Fruit fly (Drosophila melanogaster) whole organism, wandering third instar larva: ENCODE measurements around the gene Chmp1.

Source experiments
- Abd-B ChIP-seq: fragments of >200 bp; optimal IDR thresholded peaks from 2 replicates; lab custom pipeline; 2017; ENCODE audit warnings: missing biosample characterization, missing genetic modification characterization
- CG32264 ChIP-seq: fragments of 200-800 bp; sonication (Bioruptor generic); optimal IDR thresholded peaks from 2 replicates; lab custom pipeline; 2016; ENCODE audit warnings: missing biosample characterization, missing genetic modification characterization
- CG9705 ChIP-seq: fragments of 200-800 bp; sonication (Bioruptor generic); optimal IDR thresholded peaks from 2 replicates; lab custom pipeline; 2018; ENCODE audit warnings: missing biosample characterization, mild to moderate bottlenecking, missing genetic modification characterization
- CrebA ChIP-seq: fragments of 200-800 bp; sonication (Bioruptor generic); optimal IDR thresholded peaks from 2 replicates; lab custom pipeline; 2016; ENCODE audit warnings: missing biosample characterization, mild to moderate bottlenecking, missing genetic modification characterization, borderline replicate concordance
- Dfd ChIP-seq: fragments of >200 bp; optimal IDR thresholded peaks from 2 replicates; lab custom pipeline; 2017; ENCODE audit warnings: missing biosample characterization, missing genetic modification characterization
- Dif ChIP-seq: fragments of 200-275, 200-300 bp; sonication (Bioruptor generic); optimal IDR thresholded peaks from 2 replicates; lab custom pipeline; 2018; ENCODE audit warnings: missing biosample characterization, missing genetic modification characterization; ENCODE audit not compliant: partially characterized antibody
- GATAd ChIP-seq: sonication (Bioruptor generic); optimal IDR thresholded peaks from 2 replicates; lab custom pipeline; 2016; ENCODE audit warnings: missing biosample characterization, missing genetic modification characterization
- HLH106 ChIP-seq: fragments of 200-800 bp; optimal IDR thresholded peaks from 3 replicates; lab custom pipeline; 2019; ENCODE audit warnings: missing biosample characterization, mild to moderate bottlenecking, missing genetic modification characterization, moderate library complexity
- Hnf4 ChIP-seq: fragments of 200-800 bp; sonication (Bioruptor generic); optimal IDR thresholded peaks from 2 replicates; lab custom pipeline; 2016; ENCODE audit warnings: missing biosample characterization, mild to moderate bottlenecking, missing genetic modification characterization
- Hr83 ChIP-seq: fragments of 200-300 bp; sonication (Bioruptor generic); optimal IDR thresholded peaks from 2 replicates; lab custom pipeline; 2016; ENCODE audit warnings: missing biosample characterization, mild to moderate bottlenecking, missing genetic modification characterization, moderate library complexity; ENCODE audit not compliant: poor library complexity, severe bottlenecking
- Jra ChIP-seq: sonication (Bioruptor generic); optimal IDR thresholded peaks from 2 replicates; lab custom pipeline; 2016; ENCODE audit warnings: missing biosample characterization, missing genetic modification characterization
- Mio ChIP-seq: sonication (Bioruptor generic); optimal IDR thresholded peaks from 2 replicates; lab custom pipeline; 2016; ENCODE audit warnings: missing biosample characterization, missing genetic modification characterization
- Myc ChIP-seq: fragments of >200 bp; optimal IDR thresholded peaks from 2 replicates; lab custom pipeline; 2017
- N ChIP-seq: fragments of >200 bp; optimal IDR thresholded peaks from 2 replicates; lab custom pipeline; 2018; ENCODE audit warnings: missing biosample characterization, missing external identifiers, missing genetic modification characterization
- OdsH ChIP-seq: fragments of 200-800 bp; sonication (Bioruptor generic); optimal IDR thresholded peaks from 2 replicates; lab custom pipeline; 2016; ENCODE audit warnings: missing biosample characterization, mild to moderate bottlenecking, missing genetic modification characterization
- Rel ChIP-seq, 2 experiments: fragments of 200-800 bp; sonication (Bioruptor generic) in 1 of 2; optimal IDR thresholded peaks; 2 replicates in 1 of 2; 3 replicates in 1 of 2; lab custom pipeline; 2016 to 2019; ENCODE audit warnings: mild to moderate bottlenecking in 2 of 2, missing biosample characterization in 2 of 2, missing genetic modification characterization in 2 of 2, moderate library complexity in 1 of 2
- Sp1 ChIP-seq: fragments of 200-800 bp; sonication (Bioruptor generic); optimal IDR thresholded peaks from 3 replicates; lab custom pipeline; 2019; ENCODE audit warnings: missing biosample characterization, mild to moderate bottlenecking, missing genetic modification characterization, moderate library complexity
- Vsx2 ChIP-seq: fragments of 200-300, 225-300 bp; sonication (Bioruptor generic); optimal IDR thresholded peaks from 2 replicates; lab custom pipeline; 2018; ENCODE audit warnings: missing biosample characterization, missing genetic modification characterization; ENCODE audit not compliant: partially characterized antibody
- brk ChIP-seq: fragments of 200-800 bp; sonication (Bioruptor generic); optimal IDR thresholded peaks from 2 replicates; lab custom pipeline; 2016; ENCODE audit warnings: missing biosample characterization, mild to moderate bottlenecking, missing genetic modification characterization
- dl ChIP-seq, 2 experiments: fragments of 175-275, 200-275 bp in 1 of 2; fragments of 200-275 bp in 1 of 2; sonication (Bioruptor generic); optimal IDR thresholded peaks; lab custom pipeline; 2018; ENCODE audit warnings: mild to moderate bottlenecking in 2 of 2, missing biosample characterization in 2 of 2, missing genetic modification characterization in 2 of 2, moderate library complexity in 2 of 2; ENCODE audit not compliant: partially characterized antibody in 2 of 2, insufficient read depth in 1 of 2
- dsf ChIP-seq: sonication (Bioruptor generic); optimal IDR thresholded peaks from 2 replicates; lab custom pipeline; 2016; ENCODE audit warnings: missing biosample characterization, missing genetic modification characterization, borderline replicate concordance
- ey ChIP-seq: fragments of 200-800 bp; sonication (Bioruptor generic); optimal IDR thresholded peaks from 2 replicates; lab custom pipeline; 2016; ENCODE audit warnings: missing biosample characterization, missing genetic modification characterization
- foxo ChIP-seq, 2 experiments: fragments of 200-800 bp; sonication (Bioruptor generic); optimal IDR thresholded peaks; 2 replicates in 1 of 2; 3 replicates in 1 of 2; lab custom pipeline; 2016 to 2017; ENCODE audit warnings: missing biosample characterization in 2 of 2, missing genetic modification characterization in 2 of 2
- fru ChIP-seq: fragments of 200-800 bp; sonication (Bioruptor generic); optimal IDR thresholded peaks from 3 replicates; lab custom pipeline; 2016; ENCODE audit warnings: missing biosample characterization, mild to moderate bottlenecking, missing genetic modification characterization
- h ChIP-seq: fragments of 200-800 bp; sonication (Bioruptor generic); optimal IDR thresholded peaks from 3 replicates; lab custom pipeline; 2016; ENCODE audit warnings: missing biosample characterization, mild to moderate bottlenecking, missing genetic modification characterization
- jim ChIP-seq: fragments of 175-275, 200-325 bp; sonication (Bioruptor generic); optimal IDR thresholded peaks from 2 replicates; lab custom pipeline; 2016; ENCODE audit warnings: missing biosample characterization, mild to moderate bottlenecking, missing genetic modification characterization
- lola ChIP-seq: fragments of >200 bp; optimal IDR thresholded peaks from 2 replicates; lab custom pipeline; 2017; ENCODE audit warnings: missing biosample characterization, missing genetic modification characterization
- pan ChIP-seq: fragments of >200 bp; optimal IDR thresholded peaks from 2 replicates; lab custom pipeline; 2017
- psq ChIP-seq: fragments of 200-800 bp; sonication (Bioruptor generic); optimal IDR thresholded peaks from 3 replicates; lab custom pipeline; 2017; ENCODE audit warnings: missing biosample characterization, mild to moderate bottlenecking, missing genetic modification characterization, moderate library complexity
- rgr ChIP-seq: fragments of 200-800 bp; sonication (Bioruptor generic); optimal IDR thresholded peaks from 3 replicates; lab custom pipeline; 2016; ENCODE audit warnings: missing biosample characterization, mild to moderate bottlenecking, missing genetic modification characterization
- sage ChIP-seq: fragments of 200-800 bp; sonication (Bioruptor generic); optimal IDR thresholded peaks from 2 replicates; lab custom pipeline; 2016; ENCODE audit warnings: missing biosample characterization, mild to moderate bottlenecking, missing genetic modification characterization
- sv ChIP-seq: fragments of 200-800 bp; sonication (Bioruptor generic); optimal IDR thresholded peaks from 3 replicates; lab custom pipeline; 2016; ENCODE audit warnings: missing biosample characterization, missing genetic modification characterization
- tai ChIP-seq: sonication (Bioruptor generic); optimal IDR thresholded peaks from 2 replicates; lab custom pipeline; 2016; ENCODE audit warnings: missing biosample characterization, missing genetic modification characterization
- usp ChIP-seq: fragments of >200 bp; optimal IDR thresholded peaks from 2 replicates; lab custom pipeline; 2017; ENCODE audit warnings: missing biosample characterization, missing genetic modification characterization

The Chmp1 gene

dm6 chr3L:18638487-18638886, 45.4 kb downstream of the Chmp1 start:
- no peak for TF ChIP-seq Mio (GFP tag; lab: Kevin White, UChicago)
- no peak for TF ChIP-seq h
- no peak for TF ChIP-seq CG32264
- TF ChIP-seq CrebA, result no peak
- TF ChIP-seq Sp1 (GFP tag; lab: Kevin White, UChicago), result no peak
- no peak for TF ChIP-seq Myc (lab: Kevin White, UChicago)
- TF ChIP-seq sage (GFP tag; lab: Kevin White, UChicago), result no peak
- no peak for TF ChIP-seq CG9705 (GFP tag; lab: Kevin White, UChicago)
- TF ChIP-seq Vsx2 (GFP tag; lab: Kevin White, UChicago), result no peak
- no peak for TF ChIP-seq Hnf4 (GFP tag; lab: Kevin White, UChicago)
- TF ChIP-seq usp (GFP tag; lab: Kevin White, UChicago), result no peak
- no peak for TF ChIP-seq Dif (GFP tag; lab: Kevin White, UChicago)
- no peak for TF ChIP-seq tai (GFP tag; lab: Kevin White, UChicago)
- no peak for TF ChIP-seq psq (GFP tag; lab: Kevin White, UChicago)
- TF ChIP-seq Jra, result no peak

dm6 chr3L:18638043-18638442, 45.8 kb downstream of the Chmp1 start:
- TF ChIP-seq GATAd (GFP tag; lab: Kevin White, UChicago) (no peak), Vsx2 (GFP tag; lab: Kevin White, UChicago) (no peak), sv (GFP tag; lab: Kevin White, UChicago) (no peak), Mio (GFP tag; lab: Kevin White, UChicago) (no peak), brk (no peak), Rel (GFP tag; optimal IDR thresholded peaks at IDR 0.05; lab: Kevin White, UChicago) (no peak), Rel (tag; optimal IDR thresholded peaks at IDR 0.05; lab: Kevin White, UChicago) (no peak), h (no peak), OdsH (GFP tag; lab: Kevin White, UChicago) (no peak), jim (GFP tag; lab: Kevin White, UChicago) (no peak), foxo (GFP tag; optimal IDR thresholded peaks at IDR 0.05; lab: Kevin White, UChicago) (no peak), Dfd (GFP tag; lab: Kevin White, UChicago) (no peak), fru (no peak), ey (no peak), lola (GFP tag; lab: Kevin White, UChicago) (no peak), N (GFP tag; lab: Kevin White, UChicago) (no peak), Dif (GFP tag; lab: Kevin White, UChicago) (no peak), pan (lab: Kevin White, UChicago) (no peak)

dm6 chr3L:18637348-18637747, 46.5 kb downstream of the Chmp1 start:
- TF ChIP-seq CG32264 (no peak), OdsH (GFP tag; lab: Kevin White, UChicago) (no peak), fru (no peak), Jra (no peak), sage (GFP tag; lab: Kevin White, UChicago) (no peak), dl (GFP tag; optimal IDR thresholded peaks at IDR 0.05; lab: Kevin White, UChicago; ENCODE audit: insufficient read depth in 1 of 2, partially characterized antibody in 2 of 2) (no peak), Vsx2 (GFP tag; lab: Kevin White, UChicago) (no peak), Rel (GFP tag; optimal IDR thresholded peaks at IDR 0.05; lab: Kevin White, UChicago) (no peak), Rel (tag; optimal IDR thresholded peaks at IDR 0.05; lab: Kevin White, UChicago) (no peak), Hnf4 (GFP tag; lab: Kevin White, UChicago) (no peak), tai (GFP tag; lab: Kevin White, UChicago) (no peak), sv (GFP tag; lab: Kevin White, UChicago) (no peak), rgr (GFP tag; lab: Kevin White, UChicago) (no peak), Dif (GFP tag; lab: Kevin White, UChicago) (no peak), usp (GFP tag; lab: Kevin White, UChicago) (no peak), psq (GFP tag; lab: Kevin White, UChicago) (no peak), N (GFP tag; lab: Kevin White, UChicago) (no peak), ey (no peak), HLH106 (tag; lab: Kevin White, UChicago) (no peak), dsf (no peak)

dm6 chr3L:18636782-18637181, 47.1 kb downstream of the Chmp1 start:
- TF ChIP-seq CrebA, result no peak
- no peak for TF ChIP-seq Hr83 (GFP tag; lab: Kevin White, UChicago)
- TF ChIP-seq Abd-B (GFP tag; lab: Kevin White, UChicago), result no peak
- no peak for TF ChIP-seq N (GFP tag; lab: Kevin White, UChicago)
- no peak for TF ChIP-seq CG32264
- no peak for TF ChIP-seq fru
- TF ChIP-seq lola (GFP tag; lab: Kevin White, UChicago), result no peak
